Worm (Caenorhabditis elegans): ENCODE data around the gene R03H10.11.

Gene R03H10.11

ce11 chrII:4173842-4174241, 8.6 kb upstream of the R03H10.11 start:
- TF ChIP-seq cebp-2 (GFP tag; IDR thresholded peaks at IDR 0.05) (no peak), ztf-3 (GFP tag; optimal IDR thresholded peaks at IDR 0.05) (no peak), ets-4 (GFP tag; optimal IDR thresholded peaks at IDR 0.05) (no peak), F52B5.7 (tag; optimal IDR thresholded peaks at IDR 0.05) (no peak), B0336.3 (GFP tag; IDR thresholded peaks at IDR 0.05) (no peak), lsy-27 (tag; optimal IDR thresholded peaks at IDR 0.05; ENCODE audit: borderline replicate concordance, insufficient read depth) (no peak), snpc-3.4 (tag; optimal IDR thresholded peaks at IDR 0.05) (no peak), cebp-1 (GFP tag; IDR thresholded peaks at IDR 0.05) (peak; percentile 52; the same call in 1 of the 2 replicates), cebp-1 (tag; optimal IDR thresholded peaks at IDR 0.05) (peak; percentile 86)

- TF ChIP-seq lsl-1 (GFP tag; optimal IDR thresholded peaks at IDR 0.05) (no peak), tbx-9 (tag; optimal IDR thresholded peaks at IDR 0.05; ENCODE audit: borderline replicate concordance) (no peak), dpff-1 (tag; optimal IDR thresholded peaks at IDR 0.05) (no peak), ceh-58 (GFP tag; IDR thresholded peaks at IDR 0.05) (no peak), Y95B8A.8 (GFP tag; IDR thresholded peaks at IDR 0.05) (no peak), cebp-1 (GFP tag; IDR thresholded peaks at IDR 0.05) (no peak), cebp-1 (tag; optimal IDR thresholded peaks at IDR 0.05) (no peak), mcd-1 (GFP tag; IDR thresholded peaks at IDR 0.05) (no peak), hrde-1 (tag; optimal IDR thresholded peaks at IDR 0.05; ENCODE audit: borderline replicate concordance) (no peak), ztf-3 (GFP tag; optimal IDR thresholded peaks at IDR 0.05) (no peak), hmg-20 (GFP tag; IDR thresholded peaks at IDR 0.05) (no peak), ekl-4 (GFP tag; IDR thresholded peaks at IDR 0.05) (no peak), ceh-100 (GFP tag; IDR thresholded peaks at IDR 0.05) (no peak), nhr-179 (tag; optimal IDR thresholded peaks at IDR 0.05) (no peak), fkh-3 (tag; optimal IDR thresholded peaks at IDR 0.05) (no peak)
Observed at ce11 chrII:4178838-4179237, 3.6 kb upstream of the R03H10.11 start, which contains the start of gene R03H10.7. Gene R03H10.7 (minus strand): TSS chrII:4178938.

DNA sequence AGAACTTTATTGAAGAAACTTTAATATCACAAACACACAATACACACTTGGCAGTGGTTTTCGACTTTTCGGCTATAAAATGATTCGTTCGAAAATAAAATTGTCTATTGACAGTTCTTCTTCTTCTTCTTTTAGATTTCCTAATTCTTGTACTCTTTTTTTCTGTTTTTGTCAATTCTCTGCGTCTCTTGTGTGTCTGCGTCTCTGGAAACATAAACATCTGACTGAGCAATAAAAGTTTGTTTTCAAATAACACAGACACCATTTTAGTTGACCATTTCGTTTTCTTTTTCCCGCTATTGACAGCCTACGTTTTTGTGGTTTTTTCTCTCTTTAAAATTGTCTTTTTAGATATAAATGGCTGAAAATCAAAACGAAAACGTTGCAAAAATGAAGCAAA, 2.6 kb upstream of the R03H10.11 start, which contains the start of gene R03H10.1:
Gene R03H10.1, plus strand, starts transcription at position 352 of the 400 bp plus-strand sequence.
- TF ChIP-seq nhr-80 (tag; optimal IDR thresholded peaks at IDR 0.05) (peak; percentile 21), cebp-1 (GFP tag; IDR thresholded peaks at IDR 0.05) (no peak), cebp-1 (tag; optimal IDR thresholded peaks at IDR 0.05) (peak; percentile 20), mxl-1 (tag; optimal IDR thresholded peaks at IDR 0.05) (no peak)

DNA sequence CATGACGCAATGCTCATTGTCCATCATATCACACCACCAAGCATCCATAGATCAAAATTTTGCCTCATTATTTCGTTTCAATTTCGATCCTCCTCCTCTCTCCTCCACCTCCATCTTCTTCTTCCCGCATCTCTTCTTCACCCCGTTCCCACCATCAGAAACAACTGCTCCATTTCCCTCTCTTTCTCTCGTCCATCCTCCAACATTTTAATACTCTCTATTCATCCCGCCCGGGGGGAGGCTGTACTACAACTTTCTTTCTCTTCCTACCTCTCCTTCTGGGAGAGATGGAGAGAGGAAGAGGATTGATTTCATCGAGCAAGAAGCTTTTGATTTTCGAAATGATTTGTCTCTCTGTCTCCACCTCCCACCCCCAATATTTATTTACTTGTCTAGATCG, 1.5 kb downstream of the R03H10.11 start:
- TF ChIP-seq nhr-120 (GFP tag; IDR thresholded peaks at IDR 0.05) (no peak), ztf-28 (GFP tag; IDR thresholded peaks at IDR 0.05) (no peak), ama-1 (optimal IDR thresholded peaks at IDR 0.05) (no peak), ama-1 (GFP tag; optimal IDR thresholded peaks at IDR 0.05) (no peak), repo-1 (tag; optimal IDR thresholded peaks at IDR 0.05) (no peak), nfya-1 (tag; optimal IDR thresholded peaks at IDR 0.05; ENCODE audit: borderline replicate concordance, insufficient read depth) (no peak), xnd-1 (tag; optimal IDR thresholded peaks at IDR 0.05) (no peak), fkh-3 (tag; optimal IDR thresholded peaks at IDR 0.05) (no peak), madf-6 (GFP tag; IDR thresholded peaks at IDR 0.05) (no peak), ccch-3 (GFP tag; optimal IDR thresholded peaks at IDR 0.05) (no peak), ZK185.1 (tag; optimal IDR thresholded peaks at IDR 0.05; ENCODE audit: poor library complexity, severe bottlenecking) (no peak), nhr-179 (tag; optimal IDR thresholded peaks at IDR 0.05) (no peak), let-526 (GFP tag; IDR thresholded peaks at IDR 0.05) (no peak)

All from whole organism, young adult.